Fruit fly (Drosophila melanogaster): Measurements from ENCODE around the gene glec.

The glec gene

DNA sequence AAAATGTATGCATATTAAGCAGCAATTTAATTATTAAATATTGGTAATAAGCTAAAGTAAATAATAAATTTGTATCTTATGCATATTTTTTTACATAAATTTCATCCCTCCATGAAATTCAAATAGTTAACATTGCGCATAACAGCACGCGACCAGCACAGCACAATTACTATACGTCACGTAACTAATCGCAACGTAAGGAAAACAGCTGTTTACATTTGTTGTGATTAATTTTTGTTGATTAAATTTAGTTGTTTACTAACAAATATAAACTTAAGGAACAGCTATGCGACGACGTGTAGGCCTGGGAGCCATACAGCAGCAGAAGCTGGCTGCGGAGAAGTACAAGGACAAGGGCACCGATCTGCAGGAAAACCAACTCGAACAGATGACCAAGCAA is 8.9 kb upstream of the glec start, which contains the start of gene lsn (continued):
- TF ChIP-seq dm (GFP tag; optimal IDR thresholded peaks at IDR 0.05) (no peak), amos (GFP tag; IDR thresholded peaks at IDR 0.05; ENCODE audit: partially characterized antibody) (no peak), CG16779 (GFP tag; IDR thresholded peaks at IDR 0.05) (no peak), eve (GFP tag; optimal IDR thresholded peaks at IDR 0.05) (no peak), sug (tag; optimal IDR thresholded peaks at IDR 0.05) (peak; percentile 30), PHDP (tag; optimal IDR thresholded peaks at IDR 0.05) (peak; percentile 71), Nf-YB (GFP tag; optimal IDR thresholded peaks at IDR 0.05) (peak; percentile 13), bigmax (GFP tag; optimal IDR thresholded peaks at IDR 0.05) (no peak), CG32767 (GFP tag; IDR thresholded peaks at IDR 0.05) (no peak), pzg (GFP tag; optimal IDR thresholded peaks at IDR 0.05) (peak; percentile 42), CG8388 (GFP tag; optimal IDR thresholded peaks at IDR 0.05) (no peak), CG1603 (tag; optimal IDR thresholded peaks at IDR 0.05) (peak; percentile 68), Vsx1 (GFP tag; optimal IDR thresholded peaks at IDR 0.05) (peak; percentile 31), Asciz (GFP tag; optimal IDR thresholded peaks at IDR 0.05) (no peak), CG10565 (GFP tag; optimal IDR thresholded peaks at IDR 0.05) (no peak), CG13624 (GFP tag; optimal IDR thresholded peaks at IDR 0.05) (no peak), gt (GFP tag; IDR thresholded peaks at IDR 0.05) (no peak), prd (optimal IDR thresholded peaks at IDR 0.05) (no peak), prd (GFP tag; IDR thresholded peaks at IDR 0.05) (no peak), tap (tag; optimal IDR thresholded peaks at IDR 0.05) (no peak), CG3407 (GFP tag; optimal IDR thresholded peaks at IDR 0.05) (peak; percentile 9), D (optimal IDR thresholded peaks at IDR 0.05) (no peak), D (GFP tag; optimal IDR thresholded peaks at IDR 0.05) (no peak), Fer2 (tag; optimal IDR thresholded peaks at IDR 0.05) (no peak), Hmx (GFP tag; optimal IDR thresholded peaks at IDR 0.05) (no peak), pfk (GFP tag; optimal IDR thresholded peaks at IDR 0.05) (no peak), CG12659 (GFP tag; optimal IDR thresholded peaks at IDR 0.05) (peak; percentile 36), CG18262 (tag; optimal IDR thresholded peaks at IDR 0.05) (no peak), Rx (GFP tag; IDR thresholded peaks at IDR 0.05) (no peak), Oli (tag; optimal IDR thresholded peaks at IDR 0.05) (no peak), CG2120 (GFP tag; optimal IDR thresholded peaks at IDR 0.05) (no peak), CG7745 (tag; optimal IDR thresholded peaks at IDR 0.05) (no peak), CG11723 (GFP tag; optimal IDR thresholded peaks at IDR 0.05) (no peak), disco-r (GFP tag; optimal IDR thresholded peaks at IDR 0.05) (no peak), BtbVII (GFP tag; optimal IDR thresholded peaks at IDR 0.05) (no peak), sisA (GFP tag; IDR thresholded peaks at IDR 0.05) (no peak), Sry-δ (GFP tag; optimal IDR thresholded peaks at IDR 0.05) (no peak), ara (GFP tag; IDR thresholded peaks at IDR 0.05) (no peak), Hand (GFP tag; optimal IDR thresholded peaks at IDR 0.05) (no peak), zen2 (GFP tag; IDR thresholded peaks at IDR 0.05; ENCODE audit: partially characterized antibody) (no peak), Ravus (GFP tag; IDR thresholded peaks at IDR 0.05) (no peak), CG14014 (GFP tag; IDR thresholded peaks at IDR 0.05) (peak; percentile 51; the same call in 1 of the 2 replicates), Hsf (GFP tag; optimal IDR thresholded peaks at IDR 0.05) (no peak), twi (tag; optimal IDR thresholded peaks at IDR 0.05) (peak; percentile 15), CG10979 (tag; optimal IDR thresholded peaks at IDR 0.05) (no peak), CG12769 (tag; optimal IDR thresholded peaks at IDR 0.05) (peak; percentile 41), jigr1 (GFP tag; IDR thresholded peaks at IDR 0.05) (no peak), CG15696 (tag; optimal IDR thresholded peaks at IDR 0.05) (no peak), danr (GFP tag; IDR thresholded peaks at IDR 0.05) (no peak), CG3995 (GFP tag; optimal IDR thresholded peaks at IDR 0.05) (no peak), CG4854 (GFP tag; optimal IDR thresholded peaks at IDR 0.05) (no peak), MESR4 (GFP tag; optimal IDR thresholded peaks at IDR 0.05) (peak; percentile 61)
